Worm (Caenorhabditis elegans) whole organism, early embryonic: ENCODE data around the gene R11D1.10.

ENCODE experiments used
- B0310.2 ChIP-seq: sonication (generic microtip); optimal IDR thresholded peaks from 2 replicates; lab custom pipeline; 2016; ENCODE audit warnings: mild to moderate bottlenecking, missing genetic modification characterization, missing compliant biosample characterization
- ama-1 ChIP-seq: fragments of 150-350 bp; optimal IDR thresholded peaks from 2 replicates; lab custom pipeline; 2014
- flt-1 ChIP-seq: fragments of 200-800 bp; sonication (Bioruptor generic); IDR thresholded peaks from 2 replicates; pipeline ENCODE4 v1.3.6; 2022; ENCODE audit warnings: missing genetic modification characterization, missing compliant biosample characterization
- hmbx-1 ChIP-seq: sonication (generic microtip); optimal IDR thresholded peaks from 2 replicates; lab custom pipeline; 2016; ENCODE audit warnings: mild to moderate bottlenecking, missing genetic modification characterization, missing compliant biosample characterization
- hmg-4 ChIP-seq: fragments of 200-800 bp; sonication (Bioruptor generic); optimal IDR thresholded peaks from 2 replicates; lab custom pipeline; 2018; ENCODE audit warnings: mild to moderate bottlenecking, missing genetic modification characterization, missing compliant biosample characterization
- scrt-1 ChIP-seq: fragments of 200-800 bp; sonication (Bioruptor generic); IDR thresholded peaks from 2 replicates; pipeline ENCODE4 v1.3.6; 2022; ENCODE audit warnings: missing genetic modification characterization, missing compliant biosample characterization
- tbx-11 ChIP-seq: fragments of 200-800 bp; sonication (Bioruptor generic); IDR thresholded peaks from 2 replicates; pipeline ENCODE4 v1.3.6; 2022; ENCODE audit warnings: missing genetic modification characterization, missing compliant biosample characterization
- tbx-37 ChIP-seq: fragments of 200-800 bp; sonication (Bioruptor generic); conservative IDR thresholded peaks from 2 replicates; pipeline ENCODE4 v1.3.6; 2022; ENCODE audit warnings: missing genetic modification reagents, missing genetic modification characterization, missing compliant biosample characterization
- tra-4 ChIP-seq: sonication (generic microtip); optimal IDR thresholded peaks from 2 replicates; lab custom pipeline; 2017; ENCODE audit warnings: missing genetic modification characterization, missing compliant biosample characterization

DNA sequence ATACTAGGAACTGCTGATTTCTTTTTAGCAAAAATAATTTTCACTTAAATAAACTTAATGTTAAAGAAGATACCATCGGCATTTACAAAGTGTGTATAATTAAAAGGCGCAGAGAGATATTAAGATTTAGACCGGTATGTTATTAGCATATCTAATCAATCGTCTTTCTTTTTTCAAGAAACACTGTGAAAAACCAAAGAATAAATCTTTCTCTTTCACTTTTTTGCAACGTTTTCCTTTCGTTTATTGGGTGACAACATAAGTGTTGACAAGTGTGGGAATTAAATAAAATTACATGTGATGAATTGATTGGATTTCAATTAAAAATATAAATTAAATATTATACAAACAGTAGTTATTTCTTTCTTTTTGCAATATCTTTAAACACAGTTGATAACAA, 23.1 kb downstream of the R11D1.10 start, which contains the start of gene C15C8.8:
- no peak for TF ChIP-seq scrt-1 (GFP tag; lab: Robert Waterston, UW)
- TF ChIP-seq hmbx-1 (tag; lab: Kevin White, UChicago), result no peak
- TF ChIP-seq hmg-4 (GFP tag; lab: Kevin White, UChicago), result no peak
- no peak for TF ChIP-seq flt-1
- TF ChIP-seq ama-1 (lab: Kevin White, UChicago), result no peak
- no peak for TF ChIP-seq B0310.2
- TF ChIP-seq tra-4, result no peak
- TF ChIP-seq tbx-37 (GFP tag; lab: Robert Waterston, UW), result no peak
- no peak for TF ChIP-seq tbx-11 (GFP tag; lab: Robert Waterston, UW)
